Fruit fly (Drosophila melanogaster) whole organism, wandering third instar larva: ENCODE results near the gene CG15023.

Experiments
- Abd-B ChIP-seq: fragments of >200 bp; optimal IDR thresholded peaks from 2 replicates; lab custom pipeline; 2017; ENCODE audit warnings: missing biosample characterization, missing genetic modification characterization
- CG32264 ChIP-seq: fragments of 200-800 bp; sonication (Bioruptor generic); optimal IDR thresholded peaks from 2 replicates; lab custom pipeline; 2016; ENCODE audit warnings: missing biosample characterization, missing genetic modification characterization
- CG9705 ChIP-seq: fragments of 200-800 bp; sonication (Bioruptor generic); optimal IDR thresholded peaks from 2 replicates; lab custom pipeline; 2018; ENCODE audit warnings: missing biosample characterization, mild to moderate bottlenecking, missing genetic modification characterization
- CrebA ChIP-seq: fragments of 200-800 bp; sonication (Bioruptor generic); optimal IDR thresholded peaks from 2 replicates; lab custom pipeline; 2016; ENCODE audit warnings: missing biosample characterization, mild to moderate bottlenecking, missing genetic modification characterization, borderline replicate concordance
- Dfd ChIP-seq: fragments of >200 bp; optimal IDR thresholded peaks from 2 replicates; lab custom pipeline; 2017; ENCODE audit warnings: missing biosample characterization, missing genetic modification characterization
- Dif ChIP-seq: fragments of 200-275, 200-300 bp; sonication (Bioruptor generic); optimal IDR thresholded peaks from 2 replicates; lab custom pipeline; 2018; ENCODE audit warnings: missing biosample characterization, missing genetic modification characterization; ENCODE audit not compliant: partially characterized antibody
- GATAd ChIP-seq: sonication (Bioruptor generic); optimal IDR thresholded peaks from 2 replicates; lab custom pipeline; 2016; ENCODE audit warnings: missing biosample characterization, missing genetic modification characterization
- HLH106 ChIP-seq: fragments of 200-800 bp; optimal IDR thresholded peaks from 3 replicates; lab custom pipeline; 2019; ENCODE audit warnings: missing biosample characterization, mild to moderate bottlenecking, missing genetic modification characterization, moderate library complexity
- Hnf4 ChIP-seq: fragments of 200-800 bp; sonication (Bioruptor generic); optimal IDR thresholded peaks from 2 replicates; lab custom pipeline; 2016; ENCODE audit warnings: missing biosample characterization, mild to moderate bottlenecking, missing genetic modification characterization
- Hr78 ChIP-seq: fragments of >200 bp; optimal IDR thresholded peaks from 2 replicates; lab custom pipeline; 2017; ENCODE audit warnings: missing biosample characterization, missing genetic modification characterization
- Hr83 ChIP-seq: fragments of 200-300 bp; sonication (Bioruptor generic); optimal IDR thresholded peaks from 2 replicates; lab custom pipeline; 2016; ENCODE audit warnings: missing biosample characterization, mild to moderate bottlenecking, missing genetic modification characterization, moderate library complexity; ENCODE audit not compliant: poor library complexity, severe bottlenecking
- Jra ChIP-seq: sonication (Bioruptor generic); optimal IDR thresholded peaks from 2 replicates; lab custom pipeline; 2016; ENCODE audit warnings: missing biosample characterization, missing genetic modification characterization
- Mio ChIP-seq: sonication (Bioruptor generic); optimal IDR thresholded peaks from 2 replicates; lab custom pipeline; 2016; ENCODE audit warnings: missing biosample characterization, missing genetic modification characterization
- Myc ChIP-seq: fragments of >200 bp; optimal IDR thresholded peaks from 2 replicates; lab custom pipeline; 2017
- N ChIP-seq: fragments of >200 bp; optimal IDR thresholded peaks from 2 replicates; lab custom pipeline; 2018; ENCODE audit warnings: missing biosample characterization, missing external identifiers, missing genetic modification characterization
- OdsH ChIP-seq: fragments of 200-800 bp; sonication (Bioruptor generic); optimal IDR thresholded peaks from 2 replicates; lab custom pipeline; 2016; ENCODE audit warnings: missing biosample characterization, mild to moderate bottlenecking, missing genetic modification characterization
- Rel ChIP-seq, 2 experiments: fragments of 200-800 bp; sonication (Bioruptor generic) in 1 of 2; optimal IDR thresholded peaks; 2 replicates in 1 of 2; 3 replicates in 1 of 2; lab custom pipeline; 2016 to 2019; ENCODE audit warnings: mild to moderate bottlenecking in 2 of 2, missing biosample characterization in 2 of 2, missing genetic modification characterization in 2 of 2, moderate library complexity in 1 of 2
- Sp1 ChIP-seq: fragments of 200-800 bp; sonication (Bioruptor generic); optimal IDR thresholded peaks from 3 replicates; lab custom pipeline; 2019; ENCODE audit warnings: missing biosample characterization, mild to moderate bottlenecking, missing genetic modification characterization, moderate library complexity
- Vsx2 ChIP-seq: fragments of 200-300, 225-300 bp; sonication (Bioruptor generic); optimal IDR thresholded peaks from 2 replicates; lab custom pipeline; 2018; ENCODE audit warnings: missing biosample characterization, missing genetic modification characterization; ENCODE audit not compliant: partially characterized antibody
- br ChIP-seq: fragments of 200-800 bp; sonication (Bioruptor generic); optimal IDR thresholded peaks from 2 replicates; lab custom pipeline; 2016; ENCODE audit warnings: missing biosample characterization, missing genetic modification characterization
- brk ChIP-seq: fragments of 200-800 bp; sonication (Bioruptor generic); optimal IDR thresholded peaks from 2 replicates; lab custom pipeline; 2016; ENCODE audit warnings: missing biosample characterization, mild to moderate bottlenecking, missing genetic modification characterization
- dl ChIP-seq, 2 experiments: fragments of 175-275, 200-275 bp in 1 of 2; fragments of 200-275 bp in 1 of 2; sonication (Bioruptor generic); optimal IDR thresholded peaks; lab custom pipeline; 2018; ENCODE audit warnings: mild to moderate bottlenecking in 2 of 2, missing biosample characterization in 2 of 2, missing genetic modification characterization in 2 of 2, moderate library complexity in 2 of 2; ENCODE audit not compliant: partially characterized antibody in 2 of 2, insufficient read depth in 1 of 2
- dmrt93B ChIP-seq: fragments of 200-800 bp; sonication (Bioruptor generic); optimal IDR thresholded peaks from 2 replicates; lab custom pipeline; 2018; ENCODE audit warnings: missing biosample characterization, mild to moderate bottlenecking, missing genetic modification characterization
- dsf ChIP-seq: sonication (Bioruptor generic); optimal IDR thresholded peaks from 2 replicates; lab custom pipeline; 2016; ENCODE audit warnings: missing biosample characterization, missing genetic modification characterization, borderline replicate concordance
- ey ChIP-seq: fragments of 200-800 bp; sonication (Bioruptor generic); optimal IDR thresholded peaks from 2 replicates; lab custom pipeline; 2016; ENCODE audit warnings: missing biosample characterization, missing genetic modification characterization
- foxo ChIP-seq, 2 experiments: fragments of 200-800 bp; sonication (Bioruptor generic); optimal IDR thresholded peaks; 2 replicates in 1 of 2; 3 replicates in 1 of 2; lab custom pipeline; 2016 to 2017; ENCODE audit warnings: missing biosample characterization in 2 of 2, missing genetic modification characterization in 2 of 2
- fru ChIP-seq: fragments of 200-800 bp; sonication (Bioruptor generic); optimal IDR thresholded peaks from 3 replicates; lab custom pipeline; 2016; ENCODE audit warnings: missing biosample characterization, mild to moderate bottlenecking, missing genetic modification characterization
- h ChIP-seq: fragments of 200-800 bp; sonication (Bioruptor generic); optimal IDR thresholded peaks from 3 replicates; lab custom pipeline; 2016; ENCODE audit warnings: missing biosample characterization, mild to moderate bottlenecking, missing genetic modification characterization
- jim ChIP-seq: fragments of 175-275, 200-325 bp; sonication (Bioruptor generic); optimal IDR thresholded peaks from 2 replicates; lab custom pipeline; 2016; ENCODE audit warnings: missing biosample characterization, mild to moderate bottlenecking, missing genetic modification characterization
- lola ChIP-seq: fragments of >200 bp; optimal IDR thresholded peaks from 2 replicates; lab custom pipeline; 2017; ENCODE audit warnings: missing biosample characterization, missing genetic modification characterization
- pan ChIP-seq: fragments of >200 bp; optimal IDR thresholded peaks from 2 replicates; lab custom pipeline; 2017
- psq ChIP-seq: fragments of 200-800 bp; sonication (Bioruptor generic); optimal IDR thresholded peaks from 3 replicates; lab custom pipeline; 2017; ENCODE audit warnings: missing biosample characterization, mild to moderate bottlenecking, missing genetic modification characterization, moderate library complexity
- rgr ChIP-seq: fragments of 200-800 bp; sonication (Bioruptor generic); optimal IDR thresholded peaks from 3 replicates; lab custom pipeline; 2016; ENCODE audit warnings: missing biosample characterization, mild to moderate bottlenecking, missing genetic modification characterization
- sage ChIP-seq: fragments of 200-800 bp; sonication (Bioruptor generic); optimal IDR thresholded peaks from 2 replicates; lab custom pipeline; 2016; ENCODE audit warnings: missing biosample characterization, mild to moderate bottlenecking, missing genetic modification characterization
- sv ChIP-seq: fragments of 200-800 bp; sonication (Bioruptor generic); optimal IDR thresholded peaks from 3 replicates; lab custom pipeline; 2016; ENCODE audit warnings: missing biosample characterization, missing genetic modification characterization
- tai ChIP-seq: sonication (Bioruptor generic); optimal IDR thresholded peaks from 2 replicates; lab custom pipeline; 2016; ENCODE audit warnings: missing biosample characterization, missing genetic modification characterization
- usp ChIP-seq: fragments of >200 bp; optimal IDR thresholded peaks from 2 replicates; lab custom pipeline; 2017; ENCODE audit warnings: missing biosample characterization, missing genetic modification characterization
- woc ChIP-seq: sonication (Bioruptor generic); optimal IDR thresholded peaks from 2 replicates; lab custom pipeline; 2016; ENCODE audit warnings: missing biosample characterization, mild to moderate bottlenecking, missing genetic modification characterization

The CG15023 gene

dm6 chr3L:4500400-4500799 is 39.1 kb upstream of the CG15023 start, which contains the start of gene CG13720:
Gene CG13720 (minus strand): TSS chr3L:4500500.
- no peak for TF ChIP-seq CG32264 (GFP tag; lab: Kevin White, UChicago)
- no peak for TF ChIP-seq foxo (GFP tag; optimal IDR thresholded peaks at IDR 0.05; lab: Kevin White, UChicago)
- TF ChIP-seq brk (GFP tag; lab: Kevin White, UChicago): no peak
- no peak for TF ChIP-seq ey
- no peak for TF ChIP-seq Dfd (GFP tag; lab: Kevin White, UChicago)
- no peak for TF ChIP-seq usp
- no peak for TF ChIP-seq CrebA (GFP tag; lab: Kevin White, UChicago)
- no peak for TF ChIP-seq Rel (GFP tag; optimal IDR thresholded peaks at IDR 0.05; lab: Kevin White, UChicago)
- TF ChIP-seq Rel (tag; optimal IDR thresholded peaks at IDR 0.05; lab: Kevin White, UChicago): no peak
- no peak for TF ChIP-seq Hnf4
- TF ChIP-seq tai (GFP tag; lab: Kevin White, UChicago): no peak
- TF ChIP-seq jim (GFP tag; lab: Kevin White, UChicago): no peak
- TF ChIP-seq N (GFP tag; lab: Kevin White, UChicago): no peak
- TF ChIP-seq pan (lab: Kevin White, UChicago): no peak
- no peak for TF ChIP-seq rgr
- no peak for TF ChIP-seq HLH106 (tag; lab: Kevin White, UChicago)
- no peak for TF ChIP-seq sage (GFP tag; lab: Kevin White, UChicago)

- no peak for TF ChIP-seq Sp1 (GFP tag; lab: Kevin White, UChicago)
- TF ChIP-seq brk (GFP tag; lab: Kevin White, UChicago): no peak
- TF ChIP-seq h: no peak
- TF ChIP-seq Hnf4: no peak
- TF ChIP-seq Mio (GFP tag; lab: Kevin White, UChicago): no peak
- no peak for TF ChIP-seq lola (GFP tag; lab: Kevin White, UChicago)
- TF ChIP-seq dl (GFP tag; optimal IDR thresholded peaks at IDR 0.05; lab: Kevin White, UChicago; ENCODE audit: insufficient read depth in 1 of 2, partially characterized antibody in 2 of 2): no peak
- no peak for TF ChIP-seq CG9705 (GFP tag; lab: Kevin White, UChicago)
- TF ChIP-seq ey: no peak
- no peak for TF ChIP-seq sage (GFP tag; lab: Kevin White, UChicago)
- TF ChIP-seq dmrt93B (GFP tag; lab: Kevin White, UChicago): no peak
- no peak for TF ChIP-seq Dif
- TF ChIP-seq usp: no peak
- no peak for TF ChIP-seq CrebA (GFP tag; lab: Kevin White, UChicago)
- no peak for TF ChIP-seq Myc (lab: Kevin White, UChicago)
- TF ChIP-seq foxo (GFP tag; optimal IDR thresholded peaks at IDR 0.05; lab: Kevin White, UChicago): no peak
- no peak for TF ChIP-seq Rel (GFP tag; optimal IDR thresholded peaks at IDR 0.05; lab: Kevin White, UChicago)
- TF ChIP-seq Rel (tag; optimal IDR thresholded peaks at IDR 0.05; lab: Kevin White, UChicago): no peak
- TF ChIP-seq tai (GFP tag; lab: Kevin White, UChicago): no peak
These were observed 36.4 kb upstream of the CG15023 start, which contains the start of gene CG13721 for dm6 chr3L:4497677-4498076. Gene CG13721 (minus strand): TSS chr3L:4497777.

DNA sequence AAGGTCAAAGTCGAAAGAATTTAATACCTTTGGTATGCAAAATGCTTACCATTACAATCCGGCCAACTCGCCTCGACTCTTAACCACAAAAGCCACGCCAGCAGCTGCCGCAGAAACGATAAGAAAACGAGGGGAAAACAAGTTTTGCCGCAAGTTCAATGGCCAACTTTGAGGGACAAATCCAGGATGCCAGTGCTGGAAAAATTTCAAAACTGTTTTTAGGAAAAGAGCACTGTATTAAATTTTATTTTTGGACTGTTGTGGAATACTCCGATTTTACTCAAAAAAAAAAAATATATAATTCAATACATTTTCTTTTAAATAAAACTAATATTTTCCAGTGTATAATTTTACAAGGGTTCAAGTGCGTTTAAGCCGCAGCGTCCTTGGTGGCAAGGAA is 33.3 kb upstream of the CG15023 start:
- TF ChIP-seq dmrt93B (GFP tag; lab: Kevin White, UChicago): peak; percentile 48
- TF ChIP-seq fru (GFP tag; lab: Kevin White, UChicago): peak; percentile 71
- TF ChIP-seq br (GFP tag; lab: Kevin White, UChicago): peak; percentile 69
- no peak for TF ChIP-seq dl (GFP tag; optimal IDR thresholded peaks at IDR 0.05; lab: Kevin White, UChicago; ENCODE audit: insufficient read depth in 1 of 2, partially characterized antibody in 2 of 2)
- TF ChIP-seq Vsx2: no peak
- peak; percentile 34 for TF ChIP-seq CG9705 (GFP tag; lab: Kevin White, UChicago)
- peak; percentile 30 for TF ChIP-seq tai (GFP tag; lab: Kevin White, UChicago)
- no peak for TF ChIP-seq Rel (GFP tag; optimal IDR thresholded peaks at IDR 0.05; lab: Kevin White, UChicago)
- TF ChIP-seq Rel (tag; optimal IDR thresholded peaks at IDR 0.05; lab: Kevin White, UChicago): no peak
- peak; percentile 73 for TF ChIP-seq rgr
- TF ChIP-seq woc: peak; percentile 55
- TF ChIP-seq ey: peak; percentile 54
- TF ChIP-seq HLH106 (tag; lab: Kevin White, UChicago): peak; percentile 76
- TF ChIP-seq N (GFP tag; lab: Kevin White, UChicago): no peak
- no peak for TF ChIP-seq Abd-B (GFP tag; lab: Kevin White, UChicago)
- peak; percentile 78 for TF ChIP-seq h
- no peak for TF ChIP-seq Jra (GFP tag; lab: Kevin White, UChicago)
- no peak for TF ChIP-seq GATAd (GFP tag; lab: Kevin White, UChicago)
- peak in 1 of 2 experiments; percentile 74 for TF ChIP-seq foxo (GFP tag; optimal IDR thresholded peaks at IDR 0.05; lab: Kevin White, UChicago)
- TF ChIP-seq pan (lab: Kevin White, UChicago): no peak
- TF ChIP-seq dsf (GFP tag; lab: Kevin White, UChicago): no peak
- peak; percentile 70 for TF ChIP-seq brk (GFP tag; lab: Kevin White, UChicago)
- peak; percentile 74 for TF ChIP-seq OdsH
- TF ChIP-seq Hnf4: peak; percentile 41
- no peak for TF ChIP-seq Hr83
- TF ChIP-seq sv (GFP tag; lab: Kevin White, UChicago): no peak
- peak; percentile 73 for TF ChIP-seq Sp1 (GFP tag; lab: Kevin White, UChicago)
- TF ChIP-seq Hr78 (GFP tag; lab: Kevin White, UChicago): no peak
- TF ChIP-seq psq (GFP tag; lab: Kevin White, UChicago): peak; percentile 74
- peak; percentile 64 for TF ChIP-seq sage (GFP tag; lab: Kevin White, UChicago)
- TF ChIP-seq CrebA (GFP tag; lab: Kevin White, UChicago): peak; percentile 10
